Worm (Caenorhabditis elegans): Measurements from ENCODE around the gene ndab-1.

ce11 chrIII:11930899-11931298 lies 15.4 kb upstream of the ndab-1 start:
- TF ChIP-seq nhr-237 (tag; optimal IDR thresholded peaks at IDR 0.05) (no peak), elt-3 (tag; optimal IDR thresholded peaks at IDR 0.05) (no peak), unc-62 (GFP tag; optimal IDR thresholded peaks at IDR 0.05) (no peak)

All from whole organism, mixed stage, embryonic.